Worm (Caenorhabditis elegans) whole organism, L3 larva: ENCODE measurements around the gene vha-2.

Source experiments
- ceh-82 ChIP-seq: fragments of 150-350 bp; optimal IDR thresholded peaks from 2 replicates; lab custom pipeline; 2014; ENCODE audit warnings: missing biosample characterization, missing genetic modification characterization
- daf-12 ChIP-seq: fragments of 150-350 bp; optimal IDR thresholded peaks from 2 replicates; lab custom pipeline; 2014; ENCODE audit warnings: missing biosample characterization, missing genetic modification reagents, missing genetic modification characterization
- egl-27 ChIP-seq: sonication (generic microtip); optimal IDR thresholded peaks from 4 replicates; lab custom pipeline; 2017; ENCODE audit warnings: missing biosample characterization, missing genetic modification reagents, missing genetic modification characterization
- elt-2 ChIP-seq: sonication (generic microtip); optimal IDR thresholded peaks from 2 replicates; lab custom pipeline; 2016; ENCODE audit warnings: missing genetic modification reagents, mild to moderate bottlenecking, missing genetic modification characterization, missing compliant biosample characterization
- fkh-10 ChIP-seq: sonication (generic microtip); optimal IDR thresholded peaks from 2 replicates; lab custom pipeline; 2017; ENCODE audit warnings: missing biosample characterization, missing genetic modification reagents, missing genetic modification characterization
- nfya-1 ChIP-seq: sonication (generic microtip); optimal IDR thresholded peaks from 2 replicates; lab custom pipeline; 2017; ENCODE audit warnings: missing genetic modification characterization, mild to moderate bottlenecking, missing compliant biosample characterization, antibody characterized with exemption, moderate library complexity; ENCODE audit not compliant: insufficient read depth
- nhr-12 ChIP-seq: fragments of 150-350 bp; optimal IDR thresholded peaks from 2 replicates; lab custom pipeline; 2014; ENCODE audit warnings: missing biosample characterization, missing genetic modification characterization
- nhr-77 ChIP-seq: fragments of 150-350 bp; optimal IDR thresholded peaks from 2 replicates; lab custom pipeline; 2014; ENCODE audit warnings: missing biosample characterization, missing genetic modification characterization
- ztf-11 ChIP-seq: fragments of 150-350 bp; optimal IDR thresholded peaks from 2 replicates; lab custom pipeline; 2014; ENCODE audit warnings: missing biosample characterization, missing genetic modification characterization

- TF ChIP-seq nfya-1 (tag; lab: Kevin White, UChicago) (no peak), elt-2 (tag; lab: Kevin White, UChicago) (no peak), ztf-11 (tag; lab: Kevin White, UChicago) (no peak), daf-12 (no peak), fkh-10 (no peak), ceh-82 (no peak), nhr-12 (tag; lab: Kevin White, UChicago) (no peak), egl-27 (tag; lab: Kevin White, UChicago) (no peak), nhr-77 (tag; lab: Kevin White, UChicago) (no peak)
Observed at ce11 chrIII:9745333-9745897, 36.5 kb upstream of the vha-2 start.
